Worm (Caenorhabditis elegans): Measurements from ENCODE around the gene srg-25.

DNA sequence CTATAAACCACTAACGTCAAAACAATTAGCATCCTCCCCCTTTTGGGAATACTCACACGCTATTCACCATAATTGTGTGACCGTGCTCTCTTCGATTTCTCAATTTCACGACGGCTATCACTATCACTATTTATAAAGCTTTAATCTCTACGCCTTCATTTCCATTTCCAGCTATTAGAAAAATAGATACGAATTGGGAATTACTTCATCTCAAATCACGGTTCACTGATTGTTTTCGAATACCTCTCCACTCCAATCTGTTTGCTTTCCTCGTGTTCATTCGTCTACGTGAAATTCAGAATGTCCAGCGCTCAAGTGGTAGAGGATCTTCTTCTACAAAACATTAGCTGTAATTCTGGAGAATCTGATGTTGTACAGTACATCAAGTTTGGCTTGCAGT is 8.4 kb downstream of the srg-25 start, which contains the start of gene srg-29:
- no peak for TF ChIP-seq flt-1 (GFP tag; IDR thresholded peaks at IDR 0.05)
- no peak for TF ChIP-seq med-1 (GFP tag; optimal IDR thresholded peaks at IDR 0.05; ENCODE audit: insufficient read depth)
- TF ChIP-seq ref-1 (GFP tag; conservative IDR thresholded peaks at IDR 0.05): no peak
- no peak for TF ChIP-seq T22C8.4 (GFP tag; IDR thresholded peaks at IDR 0.05)
- no peak for TF ChIP-seq ztf-29 (GFP tag; IDR thresholded peaks at IDR 0.05)
